Fruit fly (Drosophila melanogaster) whole organism, embryonic: ENCODE results near the gene Sec5.
A peak's percentile ranks its signal among the peaks of the same experiment; 100 is the strongest.

Experiments
- Atf6 ChIP-seq: fragments of 200-800 bp; sonication (Bioruptor generic); IDR thresholded peaks from 2 replicates; pipeline ENCODE4 v1.3.6; 2022; ENCODE audit warnings: missing biosample characterization, missing genetic modification characterization
- BEAF-32 ChIP-seq: fragments of 200-800 bp; sonication (Bioruptor generic); optimal IDR thresholded peaks from 3 replicates; lab custom pipeline; 2017; ENCODE audit warnings: missing biosample characterization, missing genetic modification characterization, mild to moderate bottlenecking, moderate library complexity, missing genetic modification reagents
- BtbVII ChIP-seq: fragments of 200-800 bp; sonication (Bioruptor generic); optimal IDR thresholded peaks from 3 replicates; lab custom pipeline; 2017; ENCODE audit warnings: missing biosample characterization, mild to moderate bottlenecking, missing genetic modification characterization
- C15 ChIP-seq: fragments of 200-800 bp; sonication (Bioruptor generic); IDR thresholded peaks from 3 replicates; pipeline ENCODE4 v1.3.6; 2022; ENCODE audit warnings: missing biosample characterization, missing genetic modification characterization
- CG10147 ChIP-seq: fragments of 200-800 bp; sonication (Bioruptor generic); optimal IDR thresholded peaks from 2 replicates; lab custom pipeline; 2019; ENCODE audit warnings: missing biosample characterization, mild to moderate bottlenecking, missing genetic modification characterization, moderate library complexity
- CG1024 ChIP-seq: fragments of 200-800 bp; sonication (Bioruptor generic); IDR thresholded peaks from 2 replicates; pipeline ENCODE4 v1.3.6; 2022; ENCODE audit warnings: missing biosample characterization, missing genetic modification characterization
- CG10274 ChIP-seq: fragments of 200-800 bp; sonication (Bioruptor generic); optimal IDR thresholded peaks from 3 replicates; lab custom pipeline; 2017; ENCODE audit warnings: missing biosample characterization, mild to moderate bottlenecking, missing genetic modification characterization
- CG10543 ChIP-seq: fragments of 200-800 bp; sonication (Bioruptor generic); optimal IDR thresholded peaks from 3 replicates; lab custom pipeline; 2017; ENCODE audit warnings: missing biosample characterization, mild to moderate bottlenecking, missing genetic modification characterization, moderate library complexity
- CG11504 ChIP-seq: fragments of 200-800 bp; sonication (Bioruptor generic); optimal IDR thresholded peaks from 3 replicates; lab custom pipeline; 2019; ENCODE audit warnings: missing biosample characterization, mild to moderate bottlenecking, missing genetic modification characterization, moderate library complexity
- CG11560 ChIP-seq: fragments of 200-800 bp; sonication (Bioruptor generic); IDR thresholded peaks from 3 replicates; pipeline ENCODE4 v1.3.6; 2022; ENCODE audit warnings: missing biosample characterization, missing genetic modification characterization
- CG12391 ChIP-seq: fragments of 200-800 bp; sonication (Bioruptor generic); optimal IDR thresholded peaks from 3 replicates; lab custom pipeline; 2018; ENCODE audit warnings: missing biosample characterization, mild to moderate bottlenecking, missing genetic modification characterization, moderate library complexity
- CG13123 ChIP-seq: fragments of 200-800 bp; sonication (Bioruptor generic); optimal IDR thresholded peaks from 2 replicates; lab custom pipeline; 2016; ENCODE audit warnings: missing biosample characterization, missing genetic modification characterization
- CG1603 ChIP-seq: fragments of 200-800 bp; sonication (Bioruptor generic); optimal IDR thresholded peaks from 2 replicates; lab custom pipeline; 2019; ENCODE audit warnings: missing biosample characterization, mild to moderate bottlenecking, missing genetic modification characterization, moderate library complexity
- CG17829 ChIP-seq: fragments of 200-800 bp; optimal IDR thresholded peaks from 2 replicates; lab custom pipeline; 2019; ENCODE audit warnings: missing biosample characterization, mild to moderate bottlenecking, missing genetic modification characterization, moderate library complexity
- CG2889 ChIP-seq: fragments of 200-800 bp; sonication (Bioruptor generic); IDR thresholded peaks from 3 replicates; pipeline ENCODE4 v1.3.6; 2022; ENCODE audit warnings: missing biosample characterization, missing genetic modification characterization
- CG30403 ChIP-seq: fragments of 200-800 bp; sonication (Bioruptor generic); optimal IDR thresholded peaks from 3 replicates; lab custom pipeline; 2016; ENCODE audit warnings: missing biosample characterization, missing genetic modification characterization
- CG31224 ChIP-seq: fragments of 200-800 bp; sonication (Bioruptor generic); IDR thresholded peaks from 2 replicates; pipeline ENCODE4 v1.3.6; 2022; ENCODE audit warnings: missing biosample characterization, missing genetic modification characterization
- CG3163 ChIP-seq: fragments of 200-800 bp; sonication (Bioruptor generic); optimal IDR thresholded peaks from 3 replicates; lab custom pipeline; 2016; ENCODE audit warnings: missing biosample characterization, missing genetic modification characterization
- CG3281 ChIP-seq: fragments of 200-800 bp; sonication (Bioruptor generic); optimal IDR thresholded peaks from 3 replicates; lab custom pipeline; 2017; ENCODE audit warnings: missing biosample characterization, mild to moderate bottlenecking, missing genetic modification characterization
- CG4282 ChIP-seq: fragments of 200-800 bp; sonication (Bioruptor generic); optimal IDR thresholded peaks from 2 replicates; lab custom pipeline; 2016; ENCODE audit warnings: missing biosample characterization, missing genetic modification characterization
- CG4707 ChIP-seq: fragments of 200-800 bp; sonication (Bioruptor generic); optimal IDR thresholded peaks from 2 replicates; lab custom pipeline; 2018; ENCODE audit warnings: missing biosample characterization, mild to moderate bottlenecking, missing genetic modification characterization, moderate library complexity
- CG5953 ChIP-seq: fragments of 200-800 bp; sonication (Bioruptor generic); IDR thresholded peaks from 2 replicates; pipeline ENCODE4 v1.3.6; 2022; ENCODE audit warnings: missing biosample characterization, missing genetic modification characterization
- CG7357 ChIP-seq: fragments of 200-800 bp; sonication (Bioruptor generic); IDR thresholded peaks from 3 replicates; pipeline ENCODE4 v1.3.6; 2022; ENCODE audit warnings: missing biosample characterization, missing genetic modification characterization
- CG7372 ChIP-seq: fragments of 200-800 bp; sonication (Bioruptor generic); IDR thresholded peaks from 2 replicates; pipeline ENCODE4 v1.3.6; 2022; ENCODE audit warnings: missing biosample characterization, missing genetic modification characterization
- Camta ChIP-seq: fragments of 200-800 bp; sonication (Bioruptor generic); optimal IDR thresholded peaks from 2 replicates; lab custom pipeline; 2016; ENCODE audit warnings: missing biosample characterization, missing genetic modification characterization
- Dbx ChIP-seq: fragments of 200-800 bp; sonication (Bioruptor generic); IDR thresholded peaks from 3 replicates; pipeline ENCODE4 v1.3.6; 2022; ENCODE audit warnings: missing biosample characterization, missing genetic modification characterization
- Dll ChIP-seq: fragments of 200-800 bp; sonication (Bioruptor generic); IDR thresholded peaks from 4 replicates; pipeline ENCODE4 v1.3.6; 2022; ENCODE audit warnings: missing biosample characterization, missing genetic modification characterization; ENCODE audit not compliant: partially characterized antibody
- NC2β ChIP-seq: fragments of 200-800 bp; sonication (Bioruptor generic); optimal IDR thresholded peaks from 2 replicates; lab custom pipeline; 2016; ENCODE audit warnings: missing biosample characterization, missing genetic modification characterization
- Nf-YA ChIP-seq: fragments of 200-800 bp; sonication (Bioruptor generic); IDR thresholded peaks from 2 replicates; pipeline ENCODE4 v1.3.6; 2022; ENCODE audit warnings: missing biosample characterization, missing genetic modification characterization
- Rfx ChIP-seq: fragments of 200-800 bp; sonication (Bioruptor generic); IDR thresholded peaks from 2 replicates; pipeline ENCODE4 v1.3.6; 2022; ENCODE audit warnings: missing biosample characterization, missing genetic modification characterization
- Taf1 ChIP-seq: fragments of 200-800 bp; sonication (Bioruptor generic); IDR thresholded peaks from 2 replicates; pipeline ENCODE4 v1.3.6; 2022; ENCODE audit warnings: missing biosample characterization, missing genetic modification characterization
- cg ChIP-seq: fragments of 200-800 bp; sonication (Bioruptor generic); optimal IDR thresholded peaks from 3 replicates; lab custom pipeline; 2019; ENCODE audit warnings: missing biosample characterization, mild to moderate bottlenecking, missing genetic modification characterization, moderate library complexity
- disco-r ChIP-seq: fragments of 200-800 bp; sonication (Bioruptor generic); optimal IDR thresholded peaks from 2 replicates; lab custom pipeline; 2016; ENCODE audit warnings: missing biosample characterization, missing genetic modification characterization
- dmrt99B ChIP-seq: fragments of 200-800 bp; sonication (Bioruptor generic); optimal IDR thresholded peaks from 2 replicates; lab custom pipeline; 2018; ENCODE audit warnings: missing biosample characterization, mild to moderate bottlenecking, missing genetic modification characterization, moderate library complexity
- eyg ChIP-seq: fragments of 200-800 bp; sonication (Bioruptor generic); optimal IDR thresholded peaks from 3 replicates; lab custom pipeline; 2016; ENCODE audit warnings: missing biosample characterization, missing genetic modification characterization
- fd96Cb ChIP-seq: fragments of 200-800 bp; sonication (Bioruptor generic); optimal IDR thresholded peaks from 2 replicates; lab custom pipeline; 2018; ENCODE audit warnings: missing biosample characterization, mild to moderate bottlenecking, missing genetic modification characterization, moderate library complexity
- gro ChIP-seq: fragments of 200-800 bp; sonication (Bioruptor generic); optimal IDR thresholded peaks from 2 replicates; lab custom pipeline; 2016; ENCODE audit warnings: missing biosample characterization, missing genetic modification characterization
- lmd ChIP-seq: fragments of 200-800 bp; sonication (Bioruptor generic); IDR thresholded peaks from 2 replicates; pipeline ENCODE4 v1.3.6; 2022; ENCODE audit warnings: missing biosample characterization, missing genetic modification characterization
- mam ChIP-seq: fragments of 200-800 bp; sonication (Bioruptor generic); optimal IDR thresholded peaks from 3 replicates; lab custom pipeline; 2016; ENCODE audit warnings: missing biosample characterization, missing genetic modification characterization
- otp ChIP-seq: fragments of 200-800 bp; sonication (Bioruptor generic); IDR thresholded peaks from 3 replicates; pipeline ENCODE4, ENCODE4 v1.3.6; 2022; ENCODE audit warnings: missing biosample characterization, missing genetic modification characterization
- psq ChIP-seq: fragments of 200-800 bp; sonication (Bioruptor generic); optimal IDR thresholded peaks from 2 replicates; lab custom pipeline; 2017; ENCODE audit warnings: missing biosample characterization, missing genetic modification characterization
- run ChIP-seq: fragments of 200-800 bp; sonication (Bioruptor generic); optimal IDR thresholded peaks from 3 replicates; lab custom pipeline; 2018; ENCODE audit warnings: missing biosample characterization, mild to moderate bottlenecking, missing genetic modification characterization
- sens-2 ChIP-seq: fragments of 200-800 bp; sonication (Bioruptor generic); IDR thresholded peaks from 2 replicates; pipeline ENCODE4 v1.3.6; 2022; ENCODE audit warnings: missing biosample characterization, missing genetic modification characterization
- seq ChIP-seq: fragments of 200-800 bp; sonication (Bioruptor generic); IDR thresholded peaks from 2 replicates; pipeline ENCODE4 v1.3.6; 2022; ENCODE audit warnings: missing biosample characterization, missing genetic modification characterization
- slou ChIP-seq: fragments of 200-800 bp; sonication (Bioruptor generic); optimal IDR thresholded peaks from 3 replicates; lab custom pipeline; 2016; ENCODE audit warnings: missing biosample characterization, missing genetic modification characterization
- sug ChIP-seq: fragments of 200-800 bp; optimal IDR thresholded peaks from 2 replicates; lab custom pipeline; 2019; ENCODE audit warnings: missing biosample characterization, mild to moderate bottlenecking, missing genetic modification characterization, moderate library complexity
- tio ChIP-seq: fragments of 200-800 bp; sonication (Bioruptor generic); optimal IDR thresholded peaks from 2 replicates; lab custom pipeline; 2017; ENCODE audit warnings: missing biosample characterization, missing genetic modification characterization, inconsistent platforms
- unpg ChIP-seq: fragments of 200-800 bp; sonication (Bioruptor generic); optimal IDR thresholded peaks from 3 replicates; lab custom pipeline; 2018; ENCODE audit warnings: missing biosample characterization, mild to moderate bottlenecking, missing genetic modification characterization, moderate library complexity
- wor ChIP-seq: fragments of 200-800 bp; sonication (Bioruptor generic); IDR thresholded peaks from 2 replicates; pipeline ENCODE4 v1.3.6; 2022; ENCODE audit warnings: missing biosample characterization, missing genetic modification characterization
- yki ChIP-seq: fragments of >200 bp; optimal IDR thresholded peaks from 3 replicates; lab custom pipeline; 2018

Gene Sec5

DNA sequence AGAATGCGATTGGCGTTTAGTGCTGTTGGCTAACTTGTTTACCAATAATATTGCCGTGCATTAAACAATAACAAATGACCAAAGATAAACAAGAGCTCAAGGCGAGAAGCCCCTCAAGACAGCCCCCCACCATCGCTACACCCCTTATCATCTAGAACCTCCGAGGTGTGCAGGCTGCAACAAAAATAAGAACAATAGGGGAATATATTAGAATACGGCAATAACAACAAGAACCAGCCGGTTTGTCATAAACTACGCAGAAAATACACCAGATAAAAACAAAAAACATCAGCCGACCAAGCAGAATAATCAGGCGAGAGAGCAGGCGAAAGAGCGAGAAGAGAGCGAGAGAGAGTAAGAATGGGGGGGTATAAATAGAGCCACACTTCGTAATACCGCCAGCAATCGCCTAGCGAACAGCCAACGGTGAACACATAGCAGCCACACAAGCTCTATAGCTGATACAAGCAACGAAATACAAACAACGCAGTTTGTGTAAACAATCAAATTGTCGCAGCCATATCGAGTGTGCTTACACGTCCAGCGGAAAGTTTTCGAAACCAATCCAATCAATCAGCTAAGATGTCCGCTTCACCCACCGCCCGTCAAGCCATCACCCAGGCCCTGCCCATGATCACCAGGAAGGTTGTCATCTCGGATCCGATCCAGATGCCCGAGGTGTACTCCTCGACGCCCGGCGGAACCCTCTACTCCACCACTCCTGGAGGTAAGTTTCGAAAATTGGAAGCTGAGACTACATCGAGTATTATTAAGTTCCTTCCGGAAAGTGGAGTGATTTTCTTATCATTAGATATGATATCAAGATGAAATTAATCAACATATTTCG lies 21.2 kb downstream of the Sec5 start, which contains the start of gene Thor (continued):
- TF ChIP-seq sens-2 (0 out of 2 replicates have a peak, but pooled peaks have one; percentile 63), cg (GFP tag; lab: Kevin White, UChicago) (peak; percentile 19), CG4707 (GFP tag; lab: Kevin White, UChicago) (peak; percentile 44), tio (no peak), slou (GFP tag; lab: Kevin White, UChicago) (peak; percentile 14), CG7372 (GFP tag; lab: Robert Waterston, UW) (peak; percentile 13; the same call in 1 of the 2 replicates), lmd (GFP tag; lab: Robert Waterston, UW) (peak; percentile 33; the same call in 1 of the 2 replicates), CG17829 (peak; percentile 61), CG10543 (GFP tag; lab: Kevin White, UChicago) (peak; percentile 94), CG10147 (GFP tag; lab: Kevin White, UChicago) (peak; percentile 6), sug (peak; percentile 77), CG3163 (GFP tag; lab: Kevin White, UChicago) (peak; percentile 73), CG7357 (GFP tag; lab: Robert Waterston, UW) (no peak), unpg (GFP tag; lab: Kevin White, UChicago) (peak; percentile 55), CG11504 (peak; percentile 42), fd96Cb (tag; lab: Kevin White, UChicago) (no peak), CG31224 (peak; percentile 55; the same call in 1 of the 2 replicates), CG4282 (GFP tag; lab: Kevin White, UChicago) (peak; percentile 54), yki (peak; percentile 89), seq (GFP tag; lab: Robert Waterston, UW) (peak; percentile 86), CG3281 (GFP tag; lab: Kevin White, UChicago) (peak; percentile 67), C15 (GFP tag; lab: Robert Waterston, UW) (no peak), Dll (GFP tag; lab: Robert Waterston, UW) (no peak), mam (peak; percentile 42), CG5953 (GFP tag; lab: Robert Waterston, UW) (peak; percentile 86), psq (peak; percentile 41), Taf1 (GFP tag; lab: Robert Waterston, UW) (0 out of 2 replicates have a peak, but pooled peaks have one; percentile 46), NC2β (GFP tag; lab: Kevin White, UChicago) (peak; percentile 72), Atf6 (GFP tag; lab: Robert Waterston, UW) (peak; percentile 79), Nf-YA (GFP tag; lab: Robert Waterston, UW) (peak; percentile 53; the same call in 1 of the 2 replicates), CG1024 (GFP tag; lab: Robert Waterston, UW) (peak; percentile 76), CG1603 (tag; lab: Kevin White, UChicago) (peak; percentile 40), BtbVII (GFP tag; lab: Kevin White, UChicago) (peak; percentile 81), disco-r (GFP tag; lab: Kevin White, UChicago) (peak; percentile 58), BEAF-32 (no peak), Camta (GFP tag; lab: Kevin White, UChicago) (peak; percentile 66), eyg (GFP tag; lab: Kevin White, UChicago) (peak; percentile 72), dmrt99B (tag; lab: Kevin White, UChicago) (peak; percentile 42), CG11560 (tag; lab: Robert Waterston, UW) (no peak), Rfx (GFP tag; lab: Robert Waterston, UW) (peak; percentile 74; the same call in 1 of the 2 replicates), gro (GFP tag; lab: Kevin White, UChicago) (peak; percentile 89), CG13123 (GFP tag; lab: Kevin White, UChicago) (peak; percentile 31), CG30403 (GFP tag; lab: Kevin White, UChicago) (peak; percentile 26), wor (GFP tag; lab: Robert Waterston, UW) (no peak), CG10274 (peak; percentile 21), CG2889 (GFP tag; lab: Robert Waterston, UW) (0 out of 3 replicates have a peak, but pooled peaks have one; percentile 9), Dbx (peak; percentile 84), otp (GFP tag; lab: Robert Waterston, UW) (peak; percentile 89), run (tag; lab: Kevin White, UChicago) (no peak), CG12391 (tag; lab: Kevin White, UChicago) (peak; percentile 33)
